Fruit fly (Drosophila melanogaster): ENCODE data around the gene Mcr.

The Mcr gene

dm6 chr2L:8034734-8035133, 48.0 kb downstream of the Mcr start (continued):
- TF ChIP-seq B-H2 (GFP tag; optimal IDR thresholded peaks at IDR 0.05) (no peak), mam (GFP tag; optimal IDR thresholded peaks at IDR 0.05) (peak; percentile 48), E2f2 (GFP tag; IDR thresholded peaks at IDR 0.05) (peak; percentile 54), TFAM (GFP tag; optimal IDR thresholded peaks at IDR 0.05) (no peak), Pdp1 (GFP tag; optimal IDR thresholded peaks at IDR 0.05) (peak; percentile 36 to 39), Gsc (GFP tag; IDR thresholded peaks at IDR 0.05) (no peak), ase (GFP tag; IDR thresholded peaks at IDR 0.05) (peak; percentile 26; the same call in 1 of the 3 replicates), CG33213 (GFP tag; optimal IDR thresholded peaks at IDR 0.05) (no peak), HLH4C (GFP tag; IDR thresholded peaks at IDR 0.05; ENCODE audit: partially characterized antibody) (no peak), CG8290 (GFP tag; optimal IDR thresholded peaks at IDR 0.05) (no peak), CG8290 (tag; optimal IDR thresholded peaks at IDR 0.05) (peak in 1 of 2 experiments; percentile 64), dpn (GFP tag; optimal IDR thresholded peaks at IDR 0.05) (peak; percentile 34 to 54), hkb (optimal IDR thresholded peaks at IDR 0.05) (no peak), hkb (GFP tag; IDR thresholded peaks at IDR 0.05) (peak; percentile 86), NfI (GFP tag; optimal IDR thresholded peaks at IDR 0.05) (peak; percentile 32), CG15011 (GFP tag; optimal IDR thresholded peaks at IDR 0.05) (no peak), Side (GFP tag; optimal IDR thresholded peaks at IDR 0.05) (peak; percentile 41), Hr51 (GFP tag; optimal IDR thresholded peaks at IDR 0.05) (peak; percentile 15 to 77), aop (GFP tag; IDR thresholded peaks at IDR 0.05) (no peak), CG10654 (GFP tag; optimal IDR thresholded peaks at IDR 0.05) (peak; percentile 7), CG2678 (tag; optimal IDR thresholded peaks at IDR 0.05) (peak; percentile 72), CG34422 (GFP tag; IDR thresholded peaks at IDR 0.05) (peak; percentile 70; the same call in 2 of the 3 replicates), nau (GFP tag; optimal IDR thresholded peaks at IDR 0.05) (no peak), Elba2 (GFP tag; optimal IDR thresholded peaks at IDR 0.05) (no peak), Optix (GFP tag; IDR thresholded peaks at IDR 0.05) (0 out of 3 replicates have a peak, but pooled peaks have one; percentile 13), Doc2 (GFP tag; IDR thresholded peaks at IDR 0.05) (no peak), seq (GFP tag; IDR thresholded peaks at IDR 0.05) (peak; percentile 78), CG9817 (tag; optimal IDR thresholded peaks at IDR 0.05) (peak; percentile 31), Aef1 (GFP tag; IDR thresholded peaks at IDR 0.05) (peak; percentile 49; the same call in 2 of the 3 replicates), CG7928 (GFP tag; optimal IDR thresholded peaks at IDR 0.05) (no peak), p53 (GFP tag; optimal IDR thresholded peaks at IDR 0.05) (no peak), run (tag; optimal IDR thresholded peaks at IDR 0.05) (peak; percentile 39), CG14710 (tag; optimal IDR thresholded peaks at IDR 0.05) (peak; percentile 36), CG16863 (GFP tag; optimal IDR thresholded peaks at IDR 0.05) (peak; percentile 41), Sin3A (optimal IDR thresholded peaks at IDR 0.05) (no peak), CG11695 (GFP tag; IDR thresholded peaks at IDR 0.05) (peak; percentile 83), CG14050 (GFP tag; IDR thresholded peaks at IDR 0.05) (peak; percentile 50; the same call in 1 of the 3 replicates), eyg (GFP tag; optimal IDR thresholded peaks at IDR 0.05) (peak; percentile 20), CG1603 (tag; optimal IDR thresholded peaks at IDR 0.05) (peak; percentile 71), CG12219 (GFP tag; optimal IDR thresholded peaks at IDR 0.05) (peak; percentile 72), CG10462 (GFP tag; optimal IDR thresholded peaks at IDR 0.05) (peak; percentile 2), H2.0 (GFP tag; IDR thresholded peaks at IDR 0.05) (peak; percentile 55; the same call in 1 of the 2 replicates), ATbp (GFP tag; optimal IDR thresholded peaks at IDR 0.05) (peak; percentile 46), CG9876 (GFP tag; optimal IDR thresholded peaks at IDR 0.05) (no peak), CG10431 (GFP tag; optimal IDR thresholded peaks at IDR 0.05) (no peak), CG6272 (GFP tag; IDR thresholded peaks at IDR 0.05) (no peak), sqz (GFP tag; optimal IDR thresholded peaks at IDR 0.05) (peak; percentile 6), ci (GFP tag; IDR thresholded peaks at IDR 0.05) (peak; percentile 77), CG18599 (GFP tag; optimal IDR thresholded peaks at IDR 0.05) (peak; percentile 74), vvl (GFP tag; IDR thresholded peaks at IDR 0.05) (peak; percentile 73), H15 (GFP tag; IDR thresholded peaks at IDR 0.05) (peak; percentile 61; the same call in 2 of the 3 replicates), Nf-YB (GFP tag; optimal IDR thresholded peaks at IDR 0.05) (peak; percentile 15)
